Worm (Caenorhabditis elegans): ENCODE results near the gene dmsr-16.

- no peak for TF ChIP-seq him-1 (tag; optimal IDR thresholded peaks at IDR 0.05)
- TF ChIP-seq W03F9.2 (tag; optimal IDR thresholded peaks at IDR 0.05) = no peak
Measured at ce11 chrV:6830755-6831227, 21.9 kb upstream of the dmsr-16 start, which contains the start of gene col-142.

Measured in whole organism, L4/young adult.